Worm (Caenorhabditis elegans): ENCODE measurements around the gene kin-15.

kin-15 gene

DNA sequence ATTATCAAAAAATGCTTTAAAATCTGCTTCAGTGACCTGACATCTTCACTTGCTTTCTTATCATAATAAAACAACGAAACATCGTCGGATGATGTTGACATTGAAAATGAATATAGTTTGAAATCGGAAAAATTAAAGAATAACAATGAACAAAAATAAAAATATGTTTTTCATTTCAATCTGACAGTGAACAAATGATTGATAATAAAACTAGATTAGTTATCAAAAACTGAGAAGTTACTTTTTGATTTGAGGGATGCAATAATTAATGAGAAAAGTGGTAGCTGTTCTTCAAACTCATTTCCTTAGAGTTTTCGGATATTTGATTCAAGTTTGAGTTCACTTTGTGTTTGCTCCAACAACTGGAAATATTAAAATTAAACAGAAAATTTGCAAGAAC is 10.0 kb upstream of the kin-15 start, which contains the start of gene chil-15:
Gene chil-15 (minus strand): TSS at position 101 of the 400 bp plus-strand sequence.
- no peak for TF ChIP-seq daf-8 (GFP tag; IDR thresholded peaks at IDR 0.05)
- no peak for TF ChIP-seq unc-130 (GFP tag; optimal IDR thresholded peaks at IDR 0.05)
- TF ChIP-seq Y48G9A.11 (GFP tag; IDR thresholded peaks at IDR 0.05): no peak
- no peak for TF ChIP-seq nhr-42 (GFP tag; IDR thresholded peaks at IDR 0.05)
- TF ChIP-seq daf-16 (GFP tag; optimal IDR thresholded peaks at IDR 0.05): no peak
- no peak for TF ChIP-seq daf-16 (tag; optimal IDR thresholded peaks at IDR 0.05)
- no peak for TF ChIP-seq lin-1 (GFP tag; IDR thresholded peaks at IDR 0.05)
- TF ChIP-seq lim-7 (GFP tag; IDR thresholded peaks at IDR 0.05): no peak
- TF ChIP-seq mep-1 (tag; optimal IDR thresholded peaks at IDR 0.05): no peak
- no peak for TF ChIP-seq unc-39 (tag; optimal IDR thresholded peaks at IDR 0.05)
- TF ChIP-seq gei-8 (GFP tag; optimal IDR thresholded peaks at IDR 0.05): no peak

DNA sequence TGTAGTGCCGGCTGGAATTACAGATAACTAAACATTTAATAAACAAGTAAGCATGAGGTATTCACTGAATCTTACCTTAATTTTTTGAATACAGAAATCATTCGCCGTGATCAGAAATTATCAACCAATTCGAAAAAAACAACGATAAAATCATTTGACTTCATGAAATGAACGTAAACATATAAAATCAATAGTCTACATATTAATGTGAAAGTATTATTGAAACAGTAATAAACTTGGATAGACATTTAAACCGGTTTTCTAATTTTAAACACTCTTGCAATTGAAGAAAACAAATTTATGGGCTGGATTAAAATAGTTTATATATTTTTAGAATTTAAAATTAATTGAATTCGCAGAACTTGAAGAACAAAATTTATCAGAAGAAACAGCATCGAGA is 8.3 kb upstream of the kin-15 start, which contains the start of gene chil-16:
Gene chil-16 (minus strand): TSS at position 101 of the 400 bp plus-strand sequence.
- TF ChIP-seq nhr-42 (GFP tag; IDR thresholded peaks at IDR 0.05) (no peak), skn-1 (tag; optimal IDR thresholded peaks at IDR 0.05) (no peak), lin-29 (GFP tag; IDR thresholded peaks at IDR 0.05) (no peak), duxl-1 (tag; optimal IDR thresholded peaks at IDR 0.05; ENCODE audit: poor library complexity) (no peak), ama-1 (optimal IDR thresholded peaks at IDR 0.05) (no peak), lir-3 (tag; optimal IDR thresholded peaks at IDR 0.05) (no peak), unc-39 (tag; optimal IDR thresholded peaks at IDR 0.05) (no peak), spr-1 (tag; optimal IDR thresholded peaks at IDR 0.05) (no peak), jun-1 (tag; optimal IDR thresholded peaks at IDR 0.05) (no peak), dve-1 (tag; optimal IDR thresholded peaks at IDR 0.05; ENCODE audit: insufficient read depth) (no peak), fkh-10 (GFP tag; optimal IDR thresholded peaks at IDR 0.05) (no peak), madf-9 (GFP tag; conservative IDR thresholded peaks at IDR 0.05) (no peak), Y5F2A.4 (GFP tag; optimal IDR thresholded peaks at IDR 0.05) (no peak)

DNA sequence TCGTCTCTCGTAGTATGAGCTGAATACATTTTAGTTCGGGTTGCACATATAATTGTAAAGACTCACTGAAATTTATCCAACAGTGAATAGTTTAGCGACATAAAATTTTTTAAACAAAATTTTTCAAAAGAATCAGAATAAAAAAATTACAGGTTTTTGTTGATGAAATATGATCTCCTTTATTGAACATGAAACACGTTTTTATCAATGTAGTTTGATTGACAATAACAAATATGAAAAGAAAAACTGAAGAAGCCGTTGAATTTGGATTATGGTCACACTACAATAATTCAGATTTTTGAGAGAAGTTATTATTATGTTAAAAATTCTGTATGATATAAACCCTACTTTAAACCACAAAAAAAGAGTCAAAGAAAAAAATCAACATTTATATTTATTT is 6.6 kb upstream of the kin-15 start, which contains the start of gene chil-17:
Gene chil-17 (minus strand): TSS at position 101 of the 400 bp plus-strand sequence.
- TF ChIP-seq mes-2 (tag; optimal IDR thresholded peaks at IDR 0.05; ENCODE audit: poor library complexity, severe bottlenecking) (no peak), aly-2 (tag; optimal IDR thresholded peaks at IDR 0.05) (no peak), mdl-1 (tag; optimal IDR thresholded peaks at IDR 0.05) (no peak), cey-2 (tag; optimal IDR thresholded peaks at IDR 0.05; ENCODE audit: borderline replicate concordance, insufficient read depth) (no peak), sdz-12 (GFP tag; optimal IDR thresholded peaks at IDR 0.05) (no peak), madf-5 (GFP tag; IDR thresholded peaks at IDR 0.05) (no peak), R02D3.7 (tag; optimal IDR thresholded peaks at IDR 0.05) (no peak), pha-4 (GFP tag; IDR thresholded peaks at IDR 0.05) (no peak), pha-4 (tag; optimal IDR thresholded peaks at IDR 0.05) (no peak), lin-15B (tag; optimal IDR thresholded peaks at IDR 0.05) (no peak)

DNA sequence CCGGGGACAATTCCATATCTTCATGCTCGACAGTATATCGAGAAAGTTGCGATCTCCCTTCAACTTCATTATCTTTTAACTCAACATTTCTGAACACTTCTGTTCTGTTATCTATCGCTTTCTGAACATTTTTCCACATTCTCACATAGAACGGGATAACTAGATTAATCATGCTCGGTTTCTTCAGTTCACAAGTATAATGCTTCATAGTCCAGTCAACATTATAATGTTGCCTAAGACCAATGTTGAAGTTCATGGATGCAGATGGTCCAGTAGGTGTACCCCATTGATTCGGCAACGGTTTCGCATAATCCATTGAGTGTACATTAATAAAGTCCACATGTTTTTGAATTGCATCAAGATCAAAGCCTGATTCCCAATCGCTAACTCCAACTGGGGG is 5.3 kb upstream of the kin-15 start:
- TF ChIP-seq aha-1 (tag) (peak; percentile 3), mxl-2 (GFP tag; conservative IDR thresholded peaks at IDR 0.05) (no peak), unc-62 (GFP tag; optimal IDR thresholded peaks at IDR 0.05 in 1 of 2) (peak in 1 of 2 experiments; percentile 91), unc-62 (tag; optimal IDR thresholded peaks at IDR 0.05) (no peak)

DNA sequence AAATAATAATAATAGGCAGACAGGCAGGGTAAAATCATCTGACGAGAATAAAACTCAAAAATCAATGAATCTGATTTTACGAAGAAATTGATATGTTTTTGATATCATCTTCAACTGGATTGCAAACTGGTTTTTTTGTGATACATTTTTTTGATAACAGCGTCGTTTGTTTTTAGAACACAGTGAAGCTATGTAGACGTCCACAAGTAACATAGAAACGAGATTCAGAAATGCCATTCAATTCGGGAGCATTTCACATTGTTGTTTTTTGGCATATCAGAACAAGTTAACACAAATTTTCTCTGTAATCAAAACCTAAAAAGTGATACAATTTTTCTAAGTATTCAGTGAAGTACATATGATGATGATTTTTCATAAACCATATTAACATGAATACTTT is 4.7 kb upstream of the kin-15 start, which contains the start of gene chil-13:
Gene chil-13 (minus strand): TSS at position 101 of the 400 bp plus-strand sequence.
- no peak for TF ChIP-seq ctbp-1 (GFP tag; IDR thresholded peaks at IDR 0.05)
- no peak for TF ChIP-seq tag-97 (GFP tag; IDR thresholded peaks at IDR 0.05)
- TF ChIP-seq nhr-111 (GFP tag; optimal IDR thresholded peaks at IDR 0.05): no peak
- TF ChIP-seq madf-5 (GFP tag; IDR thresholded peaks at IDR 0.05): no peak
- TF ChIP-seq mep-1 (tag; optimal IDR thresholded peaks at IDR 0.05): no peak
- TF ChIP-seq dmd-6 (GFP tag; IDR thresholded peaks at IDR 0.05): no peak
- TF ChIP-seq mdl-1 (tag; optimal IDR thresholded peaks at IDR 0.05): no peak
- no peak for TF ChIP-seq Y75B8A.6 (GFP tag; IDR thresholded peaks at IDR 0.05)
- no peak for TF ChIP-seq Y105C5A.15 (GFP tag; IDR thresholded peaks at IDR 0.05)
- no peak for TF ChIP-seq F44E2.7 (GFP tag; IDR thresholded peaks at IDR 0.05)

Measured in whole organism, L4 larva.